Fruit fly (Drosophila melanogaster): ENCODE measurements around the gene Cf2.

Cf2 gene

DNA sequence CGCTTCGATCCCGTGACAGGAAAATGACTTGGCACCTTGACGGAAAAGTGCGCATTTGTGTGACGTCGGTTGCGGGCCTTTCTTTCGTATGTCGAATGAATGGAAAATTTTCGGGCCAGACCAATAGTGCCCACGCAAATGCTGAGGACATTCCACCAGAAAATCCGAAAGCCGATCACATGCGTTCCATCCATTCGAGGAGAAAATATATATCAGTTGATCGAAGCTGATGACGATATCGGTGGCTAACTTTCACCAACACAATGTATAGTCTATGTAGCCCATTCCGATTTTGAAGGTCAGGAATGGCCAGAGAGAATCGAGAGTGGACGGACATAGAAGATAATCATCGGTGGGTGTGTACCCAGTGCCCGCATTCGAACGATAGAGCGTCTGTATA lies 15.3 kb upstream of the Cf2 start:
- no peak for TF ChIP-seq D1 (tag; optimal IDR thresholded peaks at IDR 0.05)
- TF ChIP-seq CG12605 (GFP tag; IDR thresholded peaks at IDR 0.05), result no peak
- TF ChIP-seq CG14655 (GFP tag; optimal IDR thresholded peaks at IDR 0.05), result no peak
- TF ChIP-seq CG17806 (tag; optimal IDR thresholded peaks at IDR 0.05), result no peak
- TF ChIP-seq EcR (GFP tag; optimal IDR thresholded peaks at IDR 0.05), result no peak
- TF ChIP-seq Pif1B (GFP tag; optimal IDR thresholded peaks at IDR 0.05), result no peak
- TF ChIP-seq CG15710 (tag; optimal IDR thresholded peaks at IDR 0.05), result no peak
- TF ChIP-seq CG4496 (GFP tag; IDR thresholded peaks at IDR 0.05), result no peak
- no peak for TF ChIP-seq CG10348 (GFP tag; IDR thresholded peaks at IDR 0.05)
- no peak for TF ChIP-seq gl (tag; optimal IDR thresholded peaks at IDR 0.05)
- TF ChIP-seq Snoo (tag; optimal IDR thresholded peaks at IDR 0.05), result no peak
- no peak for TF ChIP-seq rn (GFP tag; IDR thresholded peaks at IDR 0.05)
- TF ChIP-seq CG34367 (tag; optimal IDR thresholded peaks at IDR 0.05), result no peak
- no peak for TF ChIP-seq Ets98B (GFP tag; IDR thresholded peaks at IDR 0.05)
- no peak for TF ChIP-seq Pif1A (GFP tag; optimal IDR thresholded peaks at IDR 0.05)
- TF ChIP-seq CG8159 (tag; optimal IDR thresholded peaks at IDR 0.05), result no peak
- no peak for TF ChIP-seq fd96Ca (GFP tag; IDR thresholded peaks at IDR 0.05)
- TF ChIP-seq CG9948 (tag; optimal IDR thresholded peaks at IDR 0.05), result no peak
- TF ChIP-seq CG13204 (GFP tag; optimal IDR thresholded peaks at IDR 0.05), result no peak

- TF ChIP-seq Snoo (tag; optimal IDR thresholded peaks at IDR 0.05) (no peak), EcR (GFP tag; optimal IDR thresholded peaks at IDR 0.05) (peak; percentile 14), gl (tag; optimal IDR thresholded peaks at IDR 0.05) (no peak), CG17806 (tag; optimal IDR thresholded peaks at IDR 0.05) (no peak), Ets98B (GFP tag; IDR thresholded peaks at IDR 0.05) (0 out of 2 replicates have a peak, but pooled peaks have one; percentile 13)
Measured at dm6 chr2L:4896484-4897205, 13.7 kb upstream of the Cf2 start.

DNA sequence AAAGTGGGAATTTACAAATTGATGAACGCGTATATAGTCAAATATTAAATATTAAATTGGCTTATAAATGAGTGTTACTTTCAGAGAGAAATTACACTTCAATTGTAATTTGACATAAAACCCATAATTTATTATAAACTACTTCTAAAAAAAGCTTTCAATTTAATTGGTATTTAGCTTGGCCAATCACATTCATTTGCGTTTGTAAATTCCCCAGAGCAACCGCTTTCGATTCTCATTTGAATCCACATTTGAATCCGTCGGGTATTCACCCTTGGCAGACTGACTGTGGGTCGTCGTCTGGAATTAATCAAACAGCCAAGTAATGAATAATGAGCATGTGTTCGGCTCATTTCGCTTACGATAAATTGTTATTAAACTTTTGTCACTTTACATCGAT lies 13.0 kb upstream of the Cf2 start:
- TF ChIP-seq CG14655 (GFP tag; optimal IDR thresholded peaks at IDR 0.05) (no peak), CG4496 (GFP tag; IDR thresholded peaks at IDR 0.05) (no peak), CG32121 (GFP tag; IDR thresholded peaks at IDR 0.05) (no peak), fd96Ca (GFP tag; IDR thresholded peaks at IDR 0.05) (no peak), CG10348 (GFP tag; IDR thresholded peaks at IDR 0.05) (no peak), CG15710 (tag; optimal IDR thresholded peaks at IDR 0.05) (no peak), D1 (tag; optimal IDR thresholded peaks at IDR 0.05) (no peak), Ets98B (GFP tag; IDR thresholded peaks at IDR 0.05) (no peak), CG9948 (tag; optimal IDR thresholded peaks at IDR 0.05) (no peak), Pif1B (GFP tag; optimal IDR thresholded peaks at IDR 0.05) (no peak), CG34367 (tag; optimal IDR thresholded peaks at IDR 0.05) (no peak), gl (tag; optimal IDR thresholded peaks at IDR 0.05) (no peak), Pif1A (GFP tag; optimal IDR thresholded peaks at IDR 0.05) (no peak)

dm6 chr2L:4893612-4894011 lies 10.7 kb upstream of the Cf2 start:
- TF ChIP-seq CG9948 (tag; optimal IDR thresholded peaks at IDR 0.05) (no peak), CG17806 (tag; optimal IDR thresholded peaks at IDR 0.05) (no peak), Pif1A (GFP tag; optimal IDR thresholded peaks at IDR 0.05) (no peak), CG13204 (GFP tag; optimal IDR thresholded peaks at IDR 0.05) (no peak), Snoo (tag; optimal IDR thresholded peaks at IDR 0.05) (no peak), D1 (tag; optimal IDR thresholded peaks at IDR 0.05) (no peak), CG10348 (GFP tag; IDR thresholded peaks at IDR 0.05) (no peak), CG12605 (GFP tag; IDR thresholded peaks at IDR 0.05) (no peak), CG8159 (tag; optimal IDR thresholded peaks at IDR 0.05) (no peak), EcR (GFP tag; optimal IDR thresholded peaks at IDR 0.05) (no peak), CG15710 (tag; optimal IDR thresholded peaks at IDR 0.05) (no peak), CG8301 (tag; optimal IDR thresholded peaks at IDR 0.05) (no peak), gl (tag; optimal IDR thresholded peaks at IDR 0.05) (no peak), fd96Ca (GFP tag; IDR thresholded peaks at IDR 0.05) (no peak)

DNA sequence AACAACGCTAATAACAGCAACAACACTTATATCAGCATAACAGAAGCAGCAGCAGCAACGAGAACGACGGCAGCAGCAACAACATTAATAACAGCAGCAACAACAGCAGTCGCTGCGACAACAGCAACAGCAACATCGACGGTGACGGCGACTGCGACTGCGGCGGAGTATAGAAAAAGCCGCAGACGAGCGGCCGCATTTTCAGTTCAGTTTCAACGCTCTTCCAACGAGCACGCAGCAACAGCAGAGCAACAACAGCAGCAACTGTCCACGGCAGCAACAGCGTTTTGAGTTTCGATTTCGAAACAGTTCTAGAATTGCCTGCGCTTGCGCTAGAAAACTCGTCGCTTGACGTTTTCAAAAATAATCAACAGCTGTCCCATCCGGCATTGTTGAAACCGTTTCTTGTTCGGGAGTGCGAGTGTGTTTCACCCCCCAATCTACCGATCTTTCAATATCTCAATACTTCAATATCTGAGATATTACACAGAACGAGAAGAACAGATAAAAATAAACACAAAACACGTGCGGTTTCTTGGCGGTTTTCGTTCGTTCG lies 9.1 kb upstream of the Cf2 start, which contains the start of gene CG3036:
TSS of gene CG3036 (plus strand) at position 199 of the 556 bp plus-strand sequence.
- TF ChIP-seq Pif1B (GFP tag; optimal IDR thresholded peaks at IDR 0.05), result no peak
- TF ChIP-seq CG9948 (tag; optimal IDR thresholded peaks at IDR 0.05), result no peak
- TF ChIP-seq EcR (GFP tag; optimal IDR thresholded peaks at IDR 0.05), result peak; percentile 41
- TF ChIP-seq CG14655 (GFP tag; optimal IDR thresholded peaks at IDR 0.05), result no peak
- TF ChIP-seq CG10348 (GFP tag; IDR thresholded peaks at IDR 0.05), result no peak
- no peak for TF ChIP-seq CG15710 (tag; optimal IDR thresholded peaks at IDR 0.05)
- TF ChIP-seq D1 (tag; optimal IDR thresholded peaks at IDR 0.05), result no peak
- no peak for TF ChIP-seq rn (GFP tag; IDR thresholded peaks at IDR 0.05)
- no peak for TF ChIP-seq Pif1A (GFP tag; optimal IDR thresholded peaks at IDR 0.05)
- TF ChIP-seq CG13204 (GFP tag; optimal IDR thresholded peaks at IDR 0.05), result peak; percentile 89
- peak; percentile 41 for TF ChIP-seq Snoo (tag; optimal IDR thresholded peaks at IDR 0.05)
- TF ChIP-seq CG32121 (GFP tag; IDR thresholded peaks at IDR 0.05), result peak; percentile 27; the same call in 1 of the 2 replicates
- no peak for TF ChIP-seq CG8159 (tag; optimal IDR thresholded peaks at IDR 0.05)
- TF ChIP-seq CG12605 (GFP tag; IDR thresholded peaks at IDR 0.05), result no peak
- peak; percentile 47; the same call in 1 of the 2 replicates for TF ChIP-seq Ets98B (GFP tag; IDR thresholded peaks at IDR 0.05)
- no peak for TF ChIP-seq fd96Ca (GFP tag; IDR thresholded peaks at IDR 0.05)
- TF ChIP-seq CG34367 (tag; optimal IDR thresholded peaks at IDR 0.05), result no peak
- TF ChIP-seq CG4496 (GFP tag; IDR thresholded peaks at IDR 0.05), result 0 out of 3 replicates have a peak, but pooled peaks have one; percentile 47
- TF ChIP-seq CG8301 (tag; optimal IDR thresholded peaks at IDR 0.05), result no peak
- TF ChIP-seq gl (tag; optimal IDR thresholded peaks at IDR 0.05), result no peak
- no peak for TF ChIP-seq CG17806 (tag; optimal IDR thresholded peaks at IDR 0.05)
